Fruit fly (Drosophila melanogaster): Measurements from ENCODE around the gene CG15533.

CG15533 gene

dm6 chr3R:30387515-30388178 lies 41.0 kb upstream of the CG15533 start, which contains the start of the genes Fer2LCH and Fer1HCH (continued):
- peak; percentile 76 to 80 for TF ChIP-seq Trl (optimal IDR thresholded peaks at IDR 0.05)
- no peak for TF ChIP-seq Trl (GFP tag; optimal IDR thresholded peaks at IDR 0.05)
- peak; percentile 5 for TF ChIP-seq HmgZ (tag; optimal IDR thresholded peaks at IDR 0.05)
- TF ChIP-seq phol (tag; optimal IDR thresholded peaks at IDR 0.05): peak; percentile 90
- TF ChIP-seq ATbp (GFP tag; optimal IDR thresholded peaks at IDR 0.05): no peak
- peak; percentile 90; the same call in 3 of the 4 replicates for TF ChIP-seq chinmo (GFP tag; IDR thresholded peaks at IDR 0.05; ENCODE audit: partially characterized antibody)
- no peak for TF ChIP-seq Bdp1 (GFP tag; optimal IDR thresholded peaks at IDR 0.05)
- no peak for TF ChIP-seq al (GFP tag; IDR thresholded peaks at IDR 0.05)
- peak; percentile 11 for TF ChIP-seq Med (GFP tag)
- TF ChIP-seq bbx (GFP tag; IDR thresholded peaks at IDR 0.05; ENCODE audit: partially characterized antibody): 0 out of 2 replicates have a peak, but pooled peaks have one; percentile 45
- peak; percentile 48; the same call in 1 of the 2 replicates for TF ChIP-seq Bgb (GFP tag; IDR thresholded peaks at IDR 0.05; ENCODE audit: partially characterized antibody)
- TF ChIP-seq CTCF (GFP tag; optimal IDR thresholded peaks at IDR 0.05): no peak
- peak; percentile 9 for TF ChIP-seq sens (GFP tag)
- TF ChIP-seq rib (GFP tag; IDR thresholded peaks at IDR 0.05): peak; percentile 52; the same call in 1 of the 2 replicates
- TF ChIP-seq CG43689 (GFP tag; IDR thresholded peaks at IDR 0.05): no peak
- peak; percentile 27; the same call in 1 of the 3 replicates for TF ChIP-seq zen2 (GFP tag; IDR thresholded peaks at IDR 0.05; ENCODE audit: partially characterized antibody)
- TF ChIP-seq Dll (GFP tag; IDR thresholded peaks at IDR 0.05; ENCODE audit: partially characterized antibody): 0 out of 4 replicates have a peak, but pooled peaks have one; percentile 5
- TF ChIP-seq zfh1 (GFP tag; IDR thresholded peaks at IDR 0.05): no peak
- no peak for TF ChIP-seq CG11696 (GFP tag; IDR thresholded peaks at IDR 0.05)
- no peak for TF ChIP-seq kni (GFP tag; optimal IDR thresholded peaks at IDR 0.05)

- TF ChIP-seq CG34224 (GFP tag; IDR thresholded peaks at IDR 0.05; ENCODE audit: partially characterized antibody) (no peak), CG9797 (GFP tag; optimal IDR thresholded peaks at IDR 0.05) (peak; percentile 53), Ets97D (GFP tag; optimal IDR thresholded peaks at IDR 0.05) (peak; percentile 83), peb (GFP tag; IDR thresholded peaks at IDR 0.05) (peak; percentile 84), Lhr (GFP tag; optimal IDR thresholded peaks at IDR 0.05) (peak; percentile 94), sc (optimal IDR thresholded peaks at IDR 0.05) (no peak), sc (GFP tag; optimal IDR thresholded peaks at IDR 0.05) (peak; percentile 97), wek (GFP tag; optimal IDR thresholded peaks at IDR 0.05) (peak; percentile 70), shn (GFP tag; optimal IDR thresholded peaks at IDR 0.05) (peak; percentile 97), CG15073 (GFP tag; optimal IDR thresholded peaks at IDR 0.05) (peak; percentile 79), ttk (GFP tag; IDR thresholded peaks at IDR 0.05) (peak; percentile 88), amos (GFP tag; IDR thresholded peaks at IDR 0.05; ENCODE audit: partially characterized antibody) (no peak; the same call in 1 of the 2 replicates), fd96Cb (tag; optimal IDR thresholded peaks at IDR 0.05) (peak; percentile 95), unpg (GFP tag; optimal IDR thresholded peaks at IDR 0.05) (peak; percentile 88), chn (GFP tag; optimal IDR thresholded peaks at IDR 0.05) (peak; percentile 96), Drgx (GFP tag; IDR thresholded peaks at IDR 0.05) (peak; percentile 90), pum (GFP tag; optimal IDR thresholded peaks at IDR 0.05) (peak; percentile 97), CG10979 (tag; optimal IDR thresholded peaks at IDR 0.05) (peak; percentile 94), CG12299 (tag; optimal IDR thresholded peaks at IDR 0.05) (peak; percentile 71), Atf6 (GFP tag; IDR thresholded peaks at IDR 0.05) (peak; percentile 82), CG2875 (GFP tag; optimal IDR thresholded peaks at IDR 0.05) (peak; percentile 92), CG3407 (GFP tag; optimal IDR thresholded peaks at IDR 0.05) (peak; percentile 89), MTF-1 (GFP tag; optimal IDR thresholded peaks at IDR 0.05; ENCODE audit: borderline replicate concordance) (peak; percentile 99), B-H1 (GFP tag; IDR thresholded peaks at IDR 0.05) (peak; percentile 84), HLH4C (GFP tag; IDR thresholded peaks at IDR 0.05; ENCODE audit: partially characterized antibody) (no peak), zf30C (GFP tag; optimal IDR thresholded peaks at IDR 0.05) (peak; percentile 4), chif (GFP tag; optimal IDR thresholded peaks at IDR 0.05) (peak; percentile 96 to 97), ssp (GFP tag; IDR thresholded peaks at IDR 0.05) (peak; percentile 79), ken (GFP tag; IDR thresholded peaks at IDR 0.05) (peak; percentile 89)
These were observed 40.3 kb upstream of the CG15533 start for dm6 chr3R:30388215-30388871.

Measured in whole organism, embryonic.